Worm (Caenorhabditis elegans) whole organism, young adult: ENCODE measurements around the gene F41E6.17.

Experiments
- madf-8 ChIP-seq: fragments of 200-800 bp; sonication (Bioruptor generic); conservative IDR thresholded peaks from 2 replicates; pipeline ENCODE4 v1.3.6; 2022; ENCODE audit warnings: missing genetic modification reagents, missing genetic modification characterization, missing compliant biosample characterization
- nfyb-1 ChIP-seq: fragments of 200-800 bp; sonication (Bioruptor generic); IDR thresholded peaks from 2 replicates; pipeline ENCODE4 v1.3.6; 2022; ENCODE audit warnings: missing genetic modification reagents, missing genetic modification characterization, missing compliant biosample characterization

ce11 chrV:8627580-8627979, 3.7 kb downstream of the F41E6.17 start:
- TF ChIP-seq madf-8 (GFP tag; lab: Robert Waterston, UW) (no peak), nfyb-1 (GFP tag; lab: Robert Waterston, UW) (no peak)
